Fruit fly (Drosophila melanogaster) whole organism, embryonic: Measurements from ENCODE around the gene mRpL19.

ENCODE experiments used
- Bgb ChIP-seq: fragments of 200-800 bp; sonication (Bioruptor generic); IDR thresholded peaks from 2 replicates; pipeline ENCODE4 v1.3.6; 2022; ENCODE audit warnings: missing biosample characterization, missing genetic modification characterization; ENCODE audit not compliant: partially characterized antibody
- CG11504 ChIP-seq: fragments of 200-800 bp; sonication (Bioruptor generic); optimal IDR thresholded peaks from 3 replicates; lab custom pipeline; 2019; ENCODE audit warnings: missing biosample characterization, mild to moderate bottlenecking, missing genetic modification characterization, moderate library complexity
- CG13424 ChIP-seq: fragments of 200-800 bp; sonication (Bioruptor generic); optimal IDR thresholded peaks from 2 replicates; lab custom pipeline; 2019; ENCODE audit warnings: missing biosample characterization, mild to moderate bottlenecking, missing genetic modification characterization, moderate library complexity
- CG14860 ChIP-seq: fragments of 200-800 bp; sonication (Bioruptor generic); IDR thresholded peaks from 3 replicates; pipeline ENCODE4 v1.3.6; 2022; ENCODE audit warnings: missing biosample characterization, missing genetic modification characterization; ENCODE audit not compliant: partially characterized antibody
- CG1529 ChIP-seq: fragments of 200-800 bp; sonication (Bioruptor generic); optimal IDR thresholded peaks from 3 replicates; lab custom pipeline; 2018; ENCODE audit warnings: missing biosample characterization, missing genetic modification characterization
- CG17328 ChIP-seq: fragments of 200-800 bp; sonication (Bioruptor generic); IDR thresholded peaks from 2 replicates; pipeline ENCODE4 v1.3.6; 2022; ENCODE audit warnings: missing biosample characterization, missing genetic modification characterization
- CG17829 ChIP-seq: fragments of 200-800 bp; optimal IDR thresholded peaks from 2 replicates; lab custom pipeline; 2019; ENCODE audit warnings: missing biosample characterization, mild to moderate bottlenecking, missing genetic modification characterization, moderate library complexity
- CG18764 ChIP-seq: fragments of 200-800 bp; sonication (Bioruptor generic); optimal IDR thresholded peaks from 3 replicates; lab custom pipeline; 2016; ENCODE audit warnings: missing biosample characterization, missing genetic modification characterization
- CG2116 ChIP-seq: fragments of 200-800 bp; sonication (Bioruptor generic); optimal IDR thresholded peaks from 3 replicates; lab custom pipeline; 2018; ENCODE audit warnings: missing biosample characterization, mild to moderate bottlenecking, missing genetic modification characterization
- CG2678 ChIP-seq: fragments of 200-800 bp; sonication (Bioruptor generic); optimal IDR thresholded peaks from 3 replicates; lab custom pipeline; 2019; ENCODE audit warnings: missing biosample characterization, mild to moderate bottlenecking, missing genetic modification characterization, moderate library complexity
- CG32767 ChIP-seq: fragments of 200-800 bp; sonication (Bioruptor generic); IDR thresholded peaks from 2 replicates; pipeline ENCODE4 v1.3.6; 2022; ENCODE audit warnings: missing biosample characterization, missing genetic modification characterization
- CG4282 ChIP-seq: fragments of 200-800 bp; sonication (Bioruptor generic); optimal IDR thresholded peaks from 2 replicates; lab custom pipeline; 2016; ENCODE audit warnings: missing biosample characterization, missing genetic modification characterization
- CG4730 ChIP-seq: fragments of 200-800 bp; sonication (Bioruptor generic); IDR thresholded peaks from 2 replicates; pipeline ENCODE4 v1.3.6; 2022; ENCODE audit warnings: missing biosample characterization, missing genetic modification characterization
- CG5180 ChIP-seq: fragments of 200-800 bp; sonication (Bioruptor generic); optimal IDR thresholded peaks from 3 replicates; lab custom pipeline; 2017; ENCODE audit warnings: missing biosample characterization, missing genetic modification characterization, mild to moderate bottlenecking, moderate library complexity, missing genetic modification reagents
- CkIIα-i1 ChIP-seq: fragments of 200-800 bp; sonication (Bioruptor generic); IDR thresholded peaks from 2 replicates; pipeline ENCODE4 v1.3.6; 2022; ENCODE audit warnings: missing biosample characterization, missing genetic modification characterization
- HLH4C ChIP-seq: fragments of 200-800 bp; sonication (Bioruptor generic); IDR thresholded peaks from 3 replicates; pipeline ENCODE4 v1.3.6; 2022; ENCODE audit warnings: missing biosample characterization, missing genetic modification characterization; ENCODE audit not compliant: partially characterized antibody
- Hr51 ChIP-seq, 2 experiments: fragments of 200-800 bp; sonication (Bioruptor generic); optimal IDR thresholded peaks; 2 replicates in 1 of 2; 3 replicates in 1 of 2; lab custom pipeline; 2016 to 2018; ENCODE audit warnings: missing biosample characterization in 2 of 2, missing genetic modification characterization in 2 of 2, mild to moderate bottlenecking in 1 of 2, moderate library complexity in 1 of 2
- Opbp ChIP-seq: fragments of 200-800 bp; sonication (Bioruptor generic); IDR thresholded peaks from 3 replicates; pipeline ENCODE4 v1.3.6; 2022; ENCODE audit warnings: missing biosample characterization, missing genetic modification characterization; ENCODE audit not compliant: partially characterized antibody
- Trl ChIP-seq, 3 experiments: fragments of >200 bp in 2 of 3; fragments of 200-800 bp in 1 of 3; sonication (Bioruptor generic) in 1 of 3; optimal IDR thresholded peaks; 2 replicates in 1 of 3; 3 replicates in 2 of 3; lab custom pipeline; 2016 to 2017; ENCODE audit warnings: missing biosample characterization in 1 of 3, missing genetic modification characterization in 1 of 3
- Vsx1 ChIP-seq: fragments of 200-800 bp; sonication (Bioruptor generic); optimal IDR thresholded peaks from 2 replicates; lab custom pipeline; 2017; ENCODE audit warnings: missing biosample characterization, mild to moderate bottlenecking, missing genetic modification characterization, missing genetic modification reagents
- Xrp1 ChIP-seq: fragments of 200-800 bp; sonication (Bioruptor generic); IDR thresholded peaks from 2 replicates; pipeline ENCODE4 v1.3.6; 2022; ENCODE audit warnings: missing biosample characterization, missing genetic modification characterization
- ara ChIP-seq: fragments of 200-800 bp; sonication (Bioruptor generic); IDR thresholded peaks from 2 replicates; pipeline ENCODE4 v1.3.6; 2022; ENCODE audit warnings: missing biosample characterization, missing genetic modification characterization
- ase ChIP-seq: fragments of 200-800 bp; sonication (Bioruptor generic); IDR thresholded peaks from 3 replicates; pipeline ENCODE4 v1.3.6; 2022; ENCODE audit warnings: missing biosample characterization, missing genetic modification characterization
- ato ChIP-seq: fragments of 200-800 bp; sonication (Bioruptor generic); IDR thresholded peaks from 2 replicates; pipeline ENCODE4 v1.3.6; 2022; ENCODE audit warnings: missing biosample characterization, missing genetic modification characterization; ENCODE audit not compliant: partially characterized antibody
- bbx ChIP-seq: fragments of 200-800 bp; sonication (Bioruptor generic); IDR thresholded peaks from 2 replicates; pipeline ENCODE4 v1.3.6; 2022; ENCODE audit warnings: missing biosample characterization, missing genetic modification characterization; ENCODE audit not compliant: partially characterized antibody
- bcd ChIP-seq: fragments of 200-800 bp; sonication (Bioruptor generic); optimal IDR thresholded peaks from 2 replicates; lab custom pipeline; 2017; ENCODE audit warnings: missing biosample characterization, mild to moderate bottlenecking, missing genetic modification characterization
- bowl ChIP-seq: fragments of 200-800 bp; sonication (Bioruptor generic); IDR thresholded peaks from 2 replicates; pipeline ENCODE4 v1.3.6; 2022; ENCODE audit warnings: missing biosample characterization, missing genetic modification characterization
- cg ChIP-seq: fragments of 200-800 bp; sonication (Bioruptor generic); optimal IDR thresholded peaks from 3 replicates; lab custom pipeline; 2019; ENCODE audit warnings: missing biosample characterization, mild to moderate bottlenecking, missing genetic modification characterization, moderate library complexity
- corto ChIP-seq: fragments of 200-800 bp; sonication (Bioruptor generic); optimal IDR thresholded peaks from 2 replicates; lab custom pipeline; 2016; ENCODE audit warnings: missing biosample characterization, mild to moderate bottlenecking, missing genetic modification characterization, moderate library complexity
- dysf ChIP-seq: fragments of 200-800 bp; sonication (Bioruptor generic); IDR thresholded peaks from 3 replicates; pipeline ENCODE4 v1.3.6; 2022; ENCODE audit warnings: missing biosample characterization, missing genetic modification characterization
- eve ChIP-seq, 2 experiments: fragments of >200 bp; optimal IDR thresholded peaks; 2 replicates each; lab custom pipeline; 2017; ENCODE audit warnings: missing biosample characterization in 2 of 2, missing genetic modification characterization in 2 of 2
- exex ChIP-seq: fragments of 200-800 bp; sonication (Bioruptor generic); optimal IDR thresholded peaks from 4 replicates; lab custom pipeline; 2018; ENCODE audit warnings: missing biosample characterization, mild to moderate bottlenecking, missing genetic modification characterization, moderate library complexity
- gem ChIP-seq: fragments of 200-800 bp; sonication (Bioruptor generic); optimal IDR thresholded peaks from 2 replicates; lab custom pipeline; 2019; ENCODE audit warnings: missing biosample characterization, mild to moderate bottlenecking, missing genetic modification characterization, moderate library complexity
- grn ChIP-seq: fragments of 200-800 bp; sonication (Bioruptor generic); optimal IDR thresholded peaks from 3 replicates; lab custom pipeline; 2017; ENCODE audit warnings: missing biosample characterization, missing genetic modification characterization
- hb ChIP-seq: fragments of 200-800 bp; sonication (Bioruptor generic); IDR thresholded peaks from 3 replicates; pipeline ENCODE4 v1.3.6; 2022; ENCODE audit warnings: missing biosample characterization, missing genetic modification characterization; ENCODE audit not compliant: partially characterized antibody
- hbn ChIP-seq: fragments of 200-800 bp; sonication (Bioruptor generic); IDR thresholded peaks from 2 replicates; pipeline ENCODE4 v1.3.6; 2022; ENCODE audit warnings: missing biosample characterization, missing genetic modification characterization; ENCODE audit not compliant: partially characterized antibody
- ind ChIP-seq: fragments of 200-800 bp; sonication (Bioruptor generic); optimal IDR thresholded peaks from 3 replicates; lab custom pipeline; 2016; ENCODE audit warnings: missing biosample characterization, missing genetic modification characterization
- maf-S ChIP-seq: fragments of 200-800 bp; sonication (Bioruptor generic); optimal IDR thresholded peaks from 2 replicates; lab custom pipeline; 2016; ENCODE audit warnings: missing biosample characterization, missing genetic modification characterization
- nmo ChIP-seq: fragments of 200-800 bp; sonication (Bioruptor generic); optimal IDR thresholded peaks from 2 replicates; lab custom pipeline; 2018; ENCODE audit warnings: missing biosample characterization, mild to moderate bottlenecking, missing genetic modification characterization, moderate library complexity
- pfk ChIP-seq: fragments of 200-800 bp; sonication (Bioruptor generic); optimal IDR thresholded peaks from 2 replicates; lab custom pipeline; 2018; ENCODE audit warnings: missing biosample characterization, mild to moderate bottlenecking, missing genetic modification characterization, moderate library complexity
- sc ChIP-seq, 3 experiments: fragments of >200 bp in 2 of 3; fragments of 200-800 bp in 1 of 3; sonication (Bioruptor generic) in 1 of 3; optimal IDR thresholded peaks; 2 replicates in 2 of 3; 3 replicates in 1 of 3; lab custom pipeline; 2017; ENCODE audit warnings: mild to moderate bottlenecking in 1 of 3, missing biosample characterization in 1 of 3, missing genetic modification characterization in 1 of 3, missing genetic modification reagents in 1 of 3
- sens-2 ChIP-seq: fragments of 200-800 bp; sonication (Bioruptor generic); IDR thresholded peaks from 2 replicates; pipeline ENCODE4 v1.3.6; 2022; ENCODE audit warnings: missing biosample characterization, missing genetic modification characterization
- twi ChIP-seq: fragments of 200-800 bp; optimal IDR thresholded peaks from 2 replicates; lab custom pipeline; 2019; ENCODE audit warnings: missing biosample characterization, mild to moderate bottlenecking, missing genetic modification characterization, moderate library complexity

mRpL19 gene

dm6 chr3R:8642376-8642966 lies 31.4 kb upstream of the mRpL19 start (continued):
- no peak for TF ChIP-seq CG1529 (GFP tag; lab: Kevin White, UChicago)
- TF ChIP-seq bowl (GFP tag; lab: Robert Waterston, UW), result no peak
- TF ChIP-seq Bgb, result peak; percentile 57
- no peak for TF ChIP-seq bcd (GFP tag; lab: Kevin White, UChicago)
- TF ChIP-seq CG17328, result no peak
- no peak for TF ChIP-seq CG4282 (GFP tag; lab: Kevin White, UChicago)
- TF ChIP-seq CG5180, result peak; percentile 14
- TF ChIP-seq Vsx1, result peak; percentile 17
- TF ChIP-seq CG2678 (tag; lab: Kevin White, UChicago), result peak; percentile 9
- no peak for TF ChIP-seq CG2116 (GFP tag; lab: Kevin White, UChicago)
- peak; percentile 72 for TF ChIP-seq hb
- TF ChIP-seq exex (tag; lab: Kevin White, UChicago), result peak; percentile 75
- TF ChIP-seq pfk (GFP tag; lab: Kevin White, UChicago), result no peak
- TF ChIP-seq Xrp1 (GFP tag; lab: Robert Waterston, UW), result 0 out of 2 replicates have a peak, but pooled peaks have one; percentile 11
- TF ChIP-seq Opbp (GFP tag; lab: Robert Waterston, UW), result peak; percentile 52
- TF ChIP-seq CG4730 (GFP tag; lab: Robert Waterston, UW), result no peak
- no peak for TF ChIP-seq Trl (optimal IDR thresholded peaks at IDR 0.05; lab: Kevin White, UChicago)
- no peak for TF ChIP-seq Trl (GFP tag; optimal IDR thresholded peaks at IDR 0.05; lab: Kevin White, UChicago)
- peak; percentile 13 for TF ChIP-seq CG11504 (tag; lab: Kevin White, UChicago)
- no peak for TF ChIP-seq Hr51 (GFP tag; optimal IDR thresholded peaks at IDR 0.05; lab: Kevin White, UChicago)
- no peak for TF ChIP-seq CG13424 (tag; lab: Kevin White, UChicago)
- TF ChIP-seq CG17829 (tag; lab: Kevin White, UChicago), result no peak
- TF ChIP-seq dysf (GFP tag; lab: Robert Waterston, UW), result no peak
- no peak for TF ChIP-seq sc (optimal IDR thresholded peaks at IDR 0.05; lab: Kevin White, UChicago)
- no peak for TF ChIP-seq sc (GFP tag; optimal IDR thresholded peaks at IDR 0.05; lab: Kevin White, UChicago)
- no peak for TF ChIP-seq hbn (GFP tag; lab: Robert Waterston, UW)
- TF ChIP-seq sens-2 (GFP tag; lab: Robert Waterston, UW), result 0 out of 2 replicates have a peak, but pooled peaks have one; percentile 16
- no peak for TF ChIP-seq ase (GFP tag; lab: Robert Waterston, UW)
- TF ChIP-seq nmo (GFP tag; lab: Kevin White, UChicago), result no peak
- TF ChIP-seq ind (GFP tag; lab: Kevin White, UChicago), result no peak
- TF ChIP-seq eve (GFP tag; optimal IDR thresholded peaks at IDR 0.05; lab: Kevin White, UChicago), result peak in 1 of 2 experiments; percentile 40
- no peak for TF ChIP-seq twi (tag; lab: Kevin White, UChicago)
- no peak for TF ChIP-seq cg (GFP tag; lab: Kevin White, UChicago)
- no peak for TF ChIP-seq CkIIα-i1 (GFP tag; lab: Robert Waterston, UW)
- peak; percentile 15 for TF ChIP-seq corto
- TF ChIP-seq ato (GFP tag; lab: Robert Waterston, UW), result peak; percentile 51; the same call in 1 of the 2 replicates
- TF ChIP-seq HLH4C, result peak; percentile 58
- peak; percentile 56; the same call in 2 of the 3 replicates for TF ChIP-seq CG14860
- no peak for TF ChIP-seq CG18764
- peak; percentile 80 for TF ChIP-seq grn (GFP tag; lab: Kevin White, UChicago)
- TF ChIP-seq ara, result no peak
- peak; percentile 6 for TF ChIP-seq gem (tag; lab: Kevin White, UChicago)
- TF ChIP-seq bbx (GFP tag; lab: Robert Waterston, UW), result peak; percentile 70
- no peak for TF ChIP-seq CG32767
- no peak for TF ChIP-seq maf-S (GFP tag; lab: Kevin White, UChicago)
